Worm (Caenorhabditis elegans): ENCODE results near the gene clec-52.

DNA sequence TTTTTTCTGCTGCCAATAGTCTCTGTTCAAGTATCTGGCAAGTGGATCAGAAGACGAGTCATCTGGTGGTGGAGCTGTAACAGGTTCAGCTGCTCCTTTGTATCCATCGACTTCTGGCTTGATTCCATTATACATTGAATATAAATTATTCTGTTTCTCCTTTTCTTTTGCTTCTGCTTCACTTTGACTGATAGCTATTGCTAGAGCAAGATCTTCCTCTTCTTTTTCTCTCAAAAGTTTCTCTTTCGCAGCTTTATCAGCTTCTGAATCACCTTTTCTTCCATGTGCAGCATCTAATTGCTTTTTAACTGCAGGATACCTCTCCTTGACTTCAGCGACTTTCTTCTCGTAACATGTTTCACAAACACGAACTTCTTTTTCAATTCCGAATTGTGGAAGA, 35.0 kb upstream of the clec-52 start:
- no peak for TF ChIP-seq pha-4 (tag; optimal IDR thresholded peaks at IDR 0.05)
- TF ChIP-seq nhr-12 (tag; optimal IDR thresholded peaks at IDR 0.05), result no peak
- no peak for TF ChIP-seq nhr-2 (tag; optimal IDR thresholded peaks at IDR 0.05)
- no peak for TF ChIP-seq ceh-39 (tag; optimal IDR thresholded peaks at IDR 0.05)
- TF ChIP-seq mls-2 (tag; optimal IDR thresholded peaks at IDR 0.05), result no peak
- TF ChIP-seq nhr-237 (tag; optimal IDR thresholded peaks at IDR 0.05), result no peak
- no peak for TF ChIP-seq bed-3 (GFP tag; optimal IDR thresholded peaks at IDR 0.05)
- TF ChIP-seq drap-1 (GFP tag; optimal IDR thresholded peaks at IDR 0.05), result no peak
- TF ChIP-seq lin-13 (tag; optimal IDR thresholded peaks at IDR 0.05), result no peak

All from whole organism, mixed stage, embryonic.